Worm (Caenorhabditis elegans): ENCODE data around the gene srw-17.
A peak's percentile ranks its signal among the peaks of the same experiment; 100 is the strongest.
"Not testable (repeated sequence)": the region's sequence is repeated elsewhere in the genome, so short reads cannot be mapped to it uniquely, and the experiment has no call there.

- TF ChIP-seq mes-2 (tag; optimal IDR thresholded peaks at IDR 0.05; ENCODE audit: poor library complexity, severe bottlenecking); lin-39 (tag; optimal IDR thresholded peaks at IDR 0.05); nhr-237 (tag; optimal IDR thresholded peaks at IDR 0.05); F10B5.3 (tag; optimal IDR thresholded peaks at IDR 0.05); mep-1 (tag; optimal IDR thresholded peaks at IDR 0.05); F44E2.7 (GFP tag; IDR thresholded peaks at IDR 0.05); snpc-4 (tag; optimal IDR thresholded peaks at IDR 0.05); skn-1 (tag; optimal IDR thresholded peaks at IDR 0.05): not testable (repeated sequence)
- peak; percentile 51; the same call in 1 of the 2 replicates for TF ChIP-seq vab-7 (GFP tag; IDR thresholded peaks at IDR 0.05)
Measured at ce11 chrV:15320756-15321332, 44.0 kb upstream of the srw-17 start.
